Fruit fly (Drosophila melanogaster) whole organism, embryonic: ENCODE measurements around the gene phol.

Source experiments
- B-H2 ChIP-seq: fragments of 200-800 bp; sonication (Bioruptor generic); optimal IDR thresholded peaks from 2 replicates; lab custom pipeline; 2018; ENCODE audit warnings: missing biosample characterization, mild to moderate bottlenecking, missing genetic modification characterization
- Bdp1 ChIP-seq: fragments of 200-800 bp; sonication (Bioruptor generic); optimal IDR thresholded peaks from 3 replicates; lab custom pipeline; 2016; ENCODE audit warnings: missing biosample characterization, missing genetic modification characterization
- CG11247 ChIP-seq: fragments of 200-800 bp; sonication (Bioruptor generic); IDR thresholded peaks from 2 replicates; pipeline ENCODE4 v1.3.6; 2022; ENCODE audit warnings: missing biosample characterization, missing genetic modification characterization
- CG12744 ChIP-seq: fragments of 200-800 bp; sonication (Bioruptor generic); optimal IDR thresholded peaks from 2 replicates; lab custom pipeline; 2016; ENCODE audit warnings: missing biosample characterization, missing genetic modification characterization
- CG17359 ChIP-seq: fragments of 200-800 bp; sonication (Bioruptor generic); optimal IDR thresholded peaks from 3 replicates; lab custom pipeline; 2018; ENCODE audit warnings: missing biosample characterization, mild to moderate bottlenecking, missing genetic modification characterization, moderate library complexity
- CG18599 ChIP-seq: fragments of 200-800 bp; sonication (Bioruptor generic); optimal IDR thresholded peaks from 3 replicates; lab custom pipeline; 2017; ENCODE audit warnings: missing biosample characterization, missing genetic modification characterization, mild to moderate bottlenecking, moderate library complexity, missing genetic modification reagents
- CG30431 ChIP-seq: fragments of 200-800 bp; sonication (Bioruptor generic); optimal IDR thresholded peaks from 2 replicates; lab custom pipeline; 2017; ENCODE audit warnings: missing biosample characterization, missing genetic modification characterization
- CG4360 ChIP-seq: fragments of 200-800 bp; sonication (Bioruptor generic); IDR thresholded peaks from 2 replicates; pipeline ENCODE4 v1.3.6; 2022; ENCODE audit warnings: missing biosample characterization, missing genetic modification characterization
- CG6272 ChIP-seq: fragments of 200-800 bp; sonication (Bioruptor generic); IDR thresholded peaks from 2 replicates; pipeline ENCODE4 v1.3.6; 2022; ENCODE audit warnings: missing biosample characterization, missing genetic modification characterization
- CG6813 ChIP-seq: fragments of 200-800 bp; sonication (Bioruptor generic); optimal IDR thresholded peaks from 2 replicates; lab custom pipeline; 2017; ENCODE audit warnings: missing biosample characterization, missing genetic modification characterization, mild to moderate bottlenecking, moderate library complexity, missing genetic modification reagents
- CG6854 ChIP-seq: fragments of 200-800 bp; sonication (Bioruptor generic); optimal IDR thresholded peaks from 3 replicates; lab custom pipeline; 2017; ENCODE audit warnings: missing biosample characterization, mild to moderate bottlenecking, missing genetic modification characterization
- CG7928 ChIP-seq: fragments of 200-800 bp; sonication (Bioruptor generic); optimal IDR thresholded peaks from 2 replicates; lab custom pipeline; 2017; ENCODE audit warnings: missing biosample characterization, mild to moderate bottlenecking, missing genetic modification characterization
- CG8765 ChIP-seq: fragments of 200-800 bp; sonication (Bioruptor generic); IDR thresholded peaks from 2 replicates; pipeline ENCODE4 v1.3.6; 2022; ENCODE audit warnings: missing biosample characterization, missing genetic modification characterization
- CG9609 ChIP-seq: fragments of 200-800 bp; sonication (Bioruptor generic); optimal IDR thresholded peaks from 3 replicates; lab custom pipeline; 2016; ENCODE audit warnings: missing biosample characterization, missing genetic modification characterization
- CG9797 ChIP-seq: fragments of 200-800 bp; sonication (Bioruptor generic); optimal IDR thresholded peaks from 3 replicates; lab custom pipeline; 2018; ENCODE audit warnings: missing biosample characterization, mild to moderate bottlenecking, missing genetic modification characterization
- D ChIP-seq, 2 experiments: fragments of 200-800 bp in 1 of 2; fragments of >200 bp in 1 of 2; sonication (Bioruptor generic) in 1 of 2; optimal IDR thresholded peaks; 2 replicates in 1 of 2; 3 replicates in 1 of 2; lab custom pipeline; 2017; ENCODE audit warnings: mild to moderate bottlenecking in 1 of 2, missing biosample characterization in 1 of 2, missing genetic modification characterization in 1 of 2, missing genetic modification reagents in 1 of 2
- Dad ChIP-seq: fragments of 200-800 bp; sonication (Bioruptor generic); optimal IDR thresholded peaks from 3 replicates; lab custom pipeline; 2016; ENCODE audit warnings: missing biosample characterization, missing genetic modification characterization
- Dbx ChIP-seq: fragments of 200-800 bp; sonication (Bioruptor generic); IDR thresholded peaks from 3 replicates; pipeline ENCODE4 v1.3.6; 2022; ENCODE audit warnings: missing biosample characterization, missing genetic modification characterization
- E2f2 ChIP-seq: fragments of 200-800 bp; sonication (Bioruptor generic); IDR thresholded peaks from 2 replicates; pipeline ENCODE4 v1.3.6; 2022; ENCODE audit warnings: missing biosample characterization, missing genetic modification characterization
- MESR4 ChIP-seq: fragments of 200-800 bp; sonication (Bioruptor generic); optimal IDR thresholded peaks from 2 replicates; lab custom pipeline; 2018; ENCODE audit warnings: missing biosample characterization, mild to moderate bottlenecking, missing genetic modification characterization, moderate library complexity
- Mad ChIP-seq: fragments of 200-800 bp; sonication (Bioruptor generic); optimal IDR thresholded peaks from 2 replicates; lab custom pipeline; 2016; ENCODE audit warnings: missing biosample characterization, missing genetic modification characterization
- Mes4 ChIP-seq: fragments of 200-800 bp; sonication (Bioruptor generic); optimal IDR thresholded peaks from 2 replicates; lab custom pipeline; 2016; ENCODE audit warnings: missing biosample characterization, missing genetic modification characterization
- Neu2 ChIP-seq: fragments of 200-800 bp; sonication (Bioruptor generic); optimal IDR thresholded peaks from 3 replicates; lab custom pipeline; 2016; ENCODE audit warnings: missing biosample characterization, missing genetic modification characterization, borderline replicate concordance
- Side ChIP-seq: fragments of 200-800 bp; sonication (Bioruptor generic); optimal IDR thresholded peaks from 2 replicates; lab custom pipeline; 2016; ENCODE audit warnings: missing biosample characterization, missing genetic modification characterization
- Six4 ChIP-seq: fragments of 200-800 bp; sonication (Bioruptor generic); optimal IDR thresholded peaks from 2 replicates; lab custom pipeline; 2016; ENCODE audit warnings: missing biosample characterization, missing genetic modification characterization
- ara ChIP-seq: fragments of 200-800 bp; sonication (Bioruptor generic); IDR thresholded peaks from 2 replicates; pipeline ENCODE4 v1.3.6; 2022; ENCODE audit warnings: missing biosample characterization, missing genetic modification characterization
- bsh ChIP-seq, 2 experiments: fragments of 200-800 bp; sonication (Bioruptor generic); optimal IDR thresholded peaks; 2 replicates each; lab custom pipeline; 2017 to 2018; ENCODE audit warnings: mild to moderate bottlenecking in 2 of 2, missing biosample characterization in 2 of 2, missing genetic modification characterization in 2 of 2, moderate library complexity in 1 of 2
- cad ChIP-seq: fragments of >200 bp; optimal IDR thresholded peaks from 2 replicates; lab custom pipeline; 2017; ENCODE audit warnings: missing biosample characterization, missing genetic modification characterization
- chm ChIP-seq: fragments of 200-800 bp; sonication (Bioruptor generic); IDR thresholded peaks from 2 replicates; pipeline ENCODE4 v1.3.6; 2022; ENCODE audit warnings: missing biosample characterization, missing genetic modification characterization
- da ChIP-seq: fragments of 200-800 bp; sonication (Bioruptor generic); optimal IDR thresholded peaks from 2 replicates; lab custom pipeline; 2016; ENCODE audit warnings: missing biosample characterization, missing genetic modification characterization
- dimm ChIP-seq: fragments of 200-800 bp; sonication (Bioruptor generic); IDR thresholded peaks from 2 replicates; pipeline ENCODE4 v1.3.6; 2022; ENCODE audit warnings: missing biosample characterization, missing genetic modification characterization
- ems ChIP-seq: fragments of 200-800 bp; sonication (Bioruptor generic); optimal IDR thresholded peaks from 3 replicates; lab custom pipeline; 2016; ENCODE audit warnings: missing biosample characterization, missing genetic modification characterization
- en ChIP-seq: fragments of 200-800 bp; sonication (Bioruptor generic); optimal IDR thresholded peaks from 2 replicates; lab custom pipeline; 2016; ENCODE audit warnings: missing biosample characterization, missing genetic modification characterization
- ewg ChIP-seq: fragments of 200-800 bp; sonication (Bioruptor generic); optimal IDR thresholded peaks from 3 replicates; lab custom pipeline; 2017; ENCODE audit warnings: mild to moderate bottlenecking, missing biosample characterization, missing genetic modification reagents, missing genetic modification characterization
- gt ChIP-seq: fragments of 200-800 bp; sonication (Bioruptor generic); IDR thresholded peaks from 2 replicates; pipeline ENCODE4 v1.3.6; 2022; ENCODE audit warnings: missing biosample characterization, missing genetic modification characterization
- jumu ChIP-seq: fragments of 200-800 bp; sonication (Bioruptor generic); optimal IDR thresholded peaks from 3 replicates; lab custom pipeline; 2016; ENCODE audit warnings: missing biosample characterization, missing genetic modification characterization
- kah ChIP-seq: fragments of 200-800 bp; sonication (Bioruptor generic); optimal IDR thresholded peaks from 2 replicates; lab custom pipeline; 2018; ENCODE audit warnings: missing biosample characterization, mild to moderate bottlenecking, missing genetic modification characterization
- kni ChIP-seq: fragments of 200-800 bp; sonication (Bioruptor generic); optimal IDR thresholded peaks from 3 replicates; lab custom pipeline; 2017; ENCODE audit warnings: mild to moderate bottlenecking, missing biosample characterization, missing genetic modification reagents, missing genetic modification characterization
- lbe ChIP-seq: fragments of 200-800 bp; sonication (Bioruptor generic); optimal IDR thresholded peaks from 2 replicates; lab custom pipeline; 2016; ENCODE audit warnings: missing biosample characterization, mild to moderate bottlenecking, missing genetic modification characterization
- mirr ChIP-seq: fragments of 200-800 bp; sonication (Bioruptor generic); optimal IDR thresholded peaks from 3 replicates; lab custom pipeline; 2018; ENCODE audit warnings: missing biosample characterization, mild to moderate bottlenecking, missing genetic modification characterization
- odd ChIP-seq: fragments of 200-800 bp; sonication (Bioruptor generic); optimal IDR thresholded peaks from 2 replicates; lab custom pipeline; 2017; ENCODE audit warnings: missing biosample characterization, mild to moderate bottlenecking, missing genetic modification characterization
- p53 ChIP-seq: fragments of 200-800 bp; sonication (Bioruptor generic); optimal IDR thresholded peaks from 2 replicates; lab custom pipeline; 2016; ENCODE audit warnings: missing biosample characterization, missing genetic modification characterization
- pb ChIP-seq: fragments of 200-800 bp; sonication (Bioruptor generic); optimal IDR thresholded peaks from 3 replicates; lab custom pipeline; 2016; ENCODE audit warnings: missing biosample characterization, missing genetic modification characterization
- pho ChIP-seq: fragments of 200-800 bp; sonication (Bioruptor generic); optimal IDR thresholded peaks from 2 replicates; lab custom pipeline; 2016; ENCODE audit warnings: missing biosample characterization, missing genetic modification characterization
- phol ChIP-seq: fragments of 200-800 bp; sonication (Bioruptor generic); optimal IDR thresholded peaks from 3 replicates; lab custom pipeline; 2018; ENCODE audit warnings: missing biosample characterization, mild to moderate bottlenecking, missing genetic modification characterization, moderate library complexity
- sc ChIP-seq, 3 experiments: fragments of >200 bp in 2 of 3; fragments of 200-800 bp in 1 of 3; sonication (Bioruptor generic) in 1 of 3; optimal IDR thresholded peaks; 2 replicates in 2 of 3; 3 replicates in 1 of 3; lab custom pipeline; 2017; ENCODE audit warnings: mild to moderate bottlenecking in 1 of 3, missing biosample characterization in 1 of 3, missing genetic modification characterization in 1 of 3, missing genetic modification reagents in 1 of 3
- scrt ChIP-seq: fragments of 200-800 bp; sonication (Bioruptor generic); optimal IDR thresholded peaks from 2 replicates; lab custom pipeline; 2018; ENCODE audit warnings: missing biosample characterization, mild to moderate bottlenecking, missing genetic modification characterization, moderate library complexity
- tll ChIP-seq, 2 experiments: fragments of 200-800 bp in 1 of 2; fragments of >200 bp in 1 of 2; sonication (Bioruptor generic) in 1 of 2; optimal IDR thresholded peaks; 2 replicates each; lab custom pipeline; 2017 to 2019; ENCODE audit warnings: missing biosample characterization in 2 of 2, missing genetic modification characterization in 2 of 2, mild to moderate bottlenecking in 1 of 2, moderate library complexity in 1 of 2
- vnd ChIP-seq: fragments of 200-800 bp; sonication (Bioruptor generic); IDR thresholded peaks from 3 replicates; pipeline ENCODE4 v1.3.6; 2022; ENCODE audit warnings: missing biosample characterization, missing genetic modification characterization; ENCODE audit not compliant: partially characterized antibody
- z ChIP-seq: fragments of 200-800 bp; sonication (Bioruptor generic); IDR thresholded peaks from 3 replicates; pipeline ENCODE4 v1.3.6; 2022; ENCODE audit warnings: missing biosample characterization, missing genetic modification characterization

Gene phol

dm6 chr3L:9468261-9468890 is 12.3 kb upstream of the phol start (continued):
- TF ChIP-seq lbe (GFP tag; lab: Kevin White, UChicago) (no peak), kni (GFP tag; lab: Kevin White, UChicago) (no peak), kah (GFP tag; lab: Kevin White, UChicago) (no peak), Six4 (no peak), ems (GFP tag; lab: Kevin White, UChicago) (no peak), CG30431 (GFP tag; lab: Kevin White, UChicago) (no peak), bsh (GFP tag; optimal IDR thresholded peaks at IDR 0.05; lab: Kevin White, UChicago) (peak in 1 of 2 experiments; percentile 32), B-H2 (no peak), tll (GFP tag; optimal IDR thresholded peaks at IDR 0.05; lab: Kevin White, UChicago) (no peak), Side (GFP tag; lab: Kevin White, UChicago) (no peak), phol (tag; lab: Kevin White, UChicago) (peak; percentile 59), en (no peak), vnd (GFP tag; lab: Robert Waterston, UW) (no peak), sc (optimal IDR thresholded peaks at IDR 0.05; lab: Kevin White, UChicago) (no peak), sc (GFP tag; optimal IDR thresholded peaks at IDR 0.05; lab: Kevin White, UChicago) (no peak), ewg (no peak), Mad (GFP tag; lab: Kevin White, UChicago) (no peak), Mes4 (no peak), CG4360 (GFP tag; lab: Robert Waterston, UW) (no peak), chm (no peak), cad (GFP tag; lab: Kevin White, UChicago) (no peak), CG8765 (GFP tag; lab: Robert Waterston, UW) (no peak), MESR4 (no peak), CG6813 (GFP tag; lab: Kevin White, UChicago) (no peak), gt (GFP tag; lab: Robert Waterston, UW) (no peak), dimm (GFP tag; lab: Robert Waterston, UW) (no peak), CG11247 (no peak), pho (no peak), CG7928 (GFP tag; lab: Kevin White, UChicago) (no peak), p53 (no peak), scrt (GFP tag; lab: Kevin White, UChicago) (peak; percentile 11), ara (GFP tag; lab: Robert Waterston, UW) (no peak), CG9797 (GFP tag; lab: Kevin White, UChicago) (no peak), Dad (GFP tag; lab: Kevin White, UChicago) (no peak), jumu (GFP tag; lab: Kevin White, UChicago) (no peak), mirr (GFP tag; lab: Kevin White, UChicago) (no peak), odd (GFP tag; lab: Kevin White, UChicago) (no peak), da (GFP tag; lab: Kevin White, UChicago) (no peak), CG17359 (peak; percentile 16), Dbx (GFP tag; lab: Robert Waterston, UW) (no peak), CG9609 (GFP tag; lab: Kevin White, UChicago) (peak; percentile 11), Neu2 (GFP tag; lab: Kevin White, UChicago) (no peak), D (optimal IDR thresholded peaks at IDR 0.05; lab: Kevin White, UChicago) (no peak), D (GFP tag; optimal IDR thresholded peaks at IDR 0.05; lab: Kevin White, UChicago) (peak; percentile 34), CG6272 (GFP tag; lab: Robert Waterston, UW) (no peak), Bdp1 (GFP tag; lab: Kevin White, UChicago) (no peak), E2f2 (GFP tag; lab: Robert Waterston, UW) (no peak), CG18599 (peak; percentile 43), z (GFP tag; lab: Robert Waterston, UW) (no peak), CG6854 (GFP tag; lab: Kevin White, UChicago) (peak; percentile 45), pb (GFP tag; lab: Kevin White, UChicago) (no peak), CG12744 (GFP tag; lab: Kevin White, UChicago) (no peak)
